Worm (Caenorhabditis elegans) whole organism, L2 larva: ENCODE data around the gene gop-1.
A peak's percentile ranks its signal among the peaks of the same experiment; 100 is the strongest.

Experiments
- C34F6.9 ChIP-seq: fragments of 150-350 bp; optimal IDR thresholded peaks from 2 replicates; lab custom pipeline; 2014; ENCODE audit warnings: missing biosample characterization, missing genetic modification characterization
- F13H6.1 ChIP-seq: sonication (generic microtip); optimal IDR thresholded peaks from 2 replicates; lab custom pipeline; 2016; ENCODE audit warnings: missing genetic modification characterization, missing compliant biosample characterization
- R02D3.7 ChIP-seq: fragments of 150-350 bp; optimal IDR thresholded peaks from 2 replicates; lab custom pipeline; 2014; ENCODE audit warnings: missing biosample characterization, missing genetic modification characterization
- Y55F3AM.14 ChIP-seq: fragments of 200-800 bp; sonication (Bioruptor generic); optimal IDR thresholded peaks from 2 replicates; lab custom pipeline; 2018; ENCODE audit warnings: mild to moderate bottlenecking, missing genetic modification characterization, missing compliant biosample characterization
- ZK546.5 ChIP-seq: sonication (generic microtip); optimal IDR thresholded peaks from 2 replicates; lab custom pipeline; 2017; ENCODE audit warnings: missing biosample characterization, missing genetic modification characterization
- alr-1 ChIP-seq: fragments of 150-350 bp; optimal IDR thresholded peaks from 2 replicates; lab custom pipeline; 2014; ENCODE audit warnings: missing biosample characterization, missing genetic modification characterization
- aly-2 ChIP-seq: fragments of 150-350 bp; optimal IDR thresholded peaks from 2 replicates; lab custom pipeline; 2014; ENCODE audit warnings: missing biosample characterization, missing genetic modification characterization
- ama-1 ChIP-seq: fragments of 150-350 bp; optimal IDR thresholded peaks from 2 replicates; lab custom pipeline; 2018; ENCODE audit warnings: inconsistent platforms
- blmp-1 ChIP-seq: sonication (generic microtip); optimal IDR thresholded peaks from 2 replicates; lab custom pipeline; 2017; ENCODE audit warnings: missing genetic modification characterization, mild to moderate bottlenecking, missing compliant biosample characterization, antibody characterized with exemption, moderate library complexity; ENCODE audit not compliant: insufficient read depth
- ceh-16 ChIP-seq: fragments of 150-350 bp; optimal IDR thresholded peaks from 2 replicates; lab custom pipeline; 2014; ENCODE audit warnings: missing biosample characterization, missing genetic modification characterization
- ceh-82 ChIP-seq: fragments of 150-350 bp; optimal IDR thresholded peaks from 2 replicates; lab custom pipeline; 2014; ENCODE audit warnings: missing biosample characterization, missing genetic modification characterization
- crh-2 ChIP-seq: sonication (generic microtip); optimal IDR thresholded peaks from 2 replicates; lab custom pipeline; 2017; ENCODE audit warnings: missing biosample characterization, missing genetic modification characterization
- dmd-4 ChIP-seq: sonication (generic microtip); optimal IDR thresholded peaks from 2 replicates; lab custom pipeline; 2017; ENCODE audit warnings: missing biosample characterization, missing genetic modification characterization
- egl-27 ChIP-seq: sonication (generic microtip); optimal IDR thresholded peaks from 3 replicates; lab custom pipeline; 2017; ENCODE audit warnings: missing biosample characterization, missing genetic modification reagents, missing genetic modification characterization
- elt-1 ChIP-seq: fragments of 150-350 bp; optimal IDR thresholded peaks from 2 replicates; lab custom pipeline; 2014; ENCODE audit warnings: missing biosample characterization, missing genetic modification characterization
- elt-3 ChIP-seq: sonication (generic microtip); optimal IDR thresholded peaks from 2 replicates; lab custom pipeline; 2017; ENCODE audit warnings: missing biosample characterization, missing genetic modification characterization
- fos-1 ChIP-seq: fragments of 150-350 bp; optimal IDR thresholded peaks from 2 replicates; lab custom pipeline; 2014; ENCODE audit warnings: missing biosample characterization, missing genetic modification characterization
- gmeb-1 ChIP-seq: fragments of 150-350 bp; optimal IDR thresholded peaks from 2 replicates; lab custom pipeline; 2014; ENCODE audit warnings: missing biosample characterization, missing genetic modification characterization
- lin-11 ChIP-seq: fragments of 150-350 bp; sonication (generic microtip); optimal IDR thresholded peaks from 2 replicates; lab custom pipeline; 2014; ENCODE audit warnings: missing biosample characterization, missing genetic modification characterization, inconsistent platforms, mixed read lengths
- lin-13 ChIP-seq: fragments of 150-350 bp; optimal IDR thresholded peaks from 2 replicates; lab custom pipeline; 2014; ENCODE audit warnings: missing biosample characterization, missing genetic modification reagents, missing genetic modification characterization
- lin-39 ChIP-seq: fragments of 150-350 bp; optimal IDR thresholded peaks from 2 replicates; lab custom pipeline; 2014; ENCODE audit warnings: missing biosample characterization, missing genetic modification reagents, missing genetic modification characterization
- lsy-2 ChIP-seq, 2 experiments: fragments of 150-350 bp in 1 of 2; sonication (generic microtip) in 1 of 2; optimal IDR thresholded peaks; 2 replicates each; lab custom pipeline; 2014 to 2017; ENCODE audit warnings: missing biosample characterization in 2 of 2, missing genetic modification characterization in 2 of 2
- mab-5 ChIP-seq: fragments of 150-350 bp; optimal IDR thresholded peaks from 2 replicates; lab custom pipeline; 2014; ENCODE audit warnings: missing biosample characterization, missing genetic modification characterization
- mbf-1 ChIP-seq: sonication (generic microtip); optimal IDR thresholded peaks from 2 replicates; lab custom pipeline; 2017; ENCODE audit warnings: missing biosample characterization, missing genetic modification characterization
- mdl-1 ChIP-seq, 2 experiments: fragments of 150-350 bp in 1 of 2; sonication (generic microtip) in 1 of 2; optimal IDR thresholded peaks; 2 replicates each; lab custom pipeline; 2017; ENCODE audit warnings: missing biosample characterization in 2 of 2, missing genetic modification characterization in 2 of 2
- nhr-10 ChIP-seq: sonication (generic microtip); optimal IDR thresholded peaks from 2 replicates; lab custom pipeline; 2017; ENCODE audit warnings: missing biosample characterization, missing genetic modification characterization
- nhr-11 ChIP-seq: fragments of 150-350 bp; optimal IDR thresholded peaks from 2 replicates; lab custom pipeline; 2014; ENCODE audit warnings: missing biosample characterization, missing genetic modification characterization
- nhr-12 ChIP-seq: fragments of 150-350 bp; optimal IDR thresholded peaks from 2 replicates; lab custom pipeline; 2014; ENCODE audit warnings: missing biosample characterization, missing genetic modification characterization
- nhr-129 ChIP-seq: fragments of 150-350 bp; optimal IDR thresholded peaks from 2 replicates; lab custom pipeline; 2014; ENCODE audit warnings: missing biosample characterization, missing genetic modification characterization
- nhr-21 ChIP-seq: fragments of 150-350 bp; optimal IDR thresholded peaks from 2 replicates; lab custom pipeline; 2014; ENCODE audit warnings: missing biosample characterization, missing genetic modification characterization
- nhr-23 ChIP-seq: fragments of 150-350 bp; optimal IDR thresholded peaks from 2 replicates; lab custom pipeline; 2014; ENCODE audit warnings: missing biosample characterization, missing genetic modification reagents, missing genetic modification characterization
- nhr-237 ChIP-seq: fragments of 150-350 bp; optimal IDR thresholded peaks from 2 replicates; lab custom pipeline; 2014; ENCODE audit warnings: missing biosample characterization, missing genetic modification characterization
- nhr-25 ChIP-seq: fragments of 150-350 bp; sonication (generic microtip); optimal IDR thresholded peaks from 3 replicates; lab custom pipeline; 2014; ENCODE audit warnings: missing biosample characterization, missing genetic modification characterization
- nhr-6 ChIP-seq: fragments of 150-350 bp; optimal IDR thresholded peaks from 2 replicates; lab custom pipeline; 2014; ENCODE audit warnings: missing biosample characterization, missing genetic modification characterization
- nhr-77 ChIP-seq: fragments of 150-350 bp; optimal IDR thresholded peaks from 2 replicates; lab custom pipeline; 2014; ENCODE audit warnings: missing biosample characterization, missing genetic modification characterization
- peb-1 ChIP-seq: fragments of 150-350 bp; optimal IDR thresholded peaks from 2 replicates; lab custom pipeline; 2014; ENCODE audit warnings: missing biosample characterization, missing genetic modification characterization
- sem-4 ChIP-seq: fragments of 150-350 bp; optimal IDR thresholded peaks from 2 replicates; lab custom pipeline; 2014; ENCODE audit warnings: missing biosample characterization, missing genetic modification reagents, missing genetic modification characterization
- skn-1 ChIP-seq: sonication (generic microtip); optimal IDR thresholded peaks from 2 replicates; lab custom pipeline; 2017; ENCODE audit warnings: missing biosample characterization, missing genetic modification characterization
- sma-3 ChIP-seq: sonication (generic microtip); optimal IDR thresholded peaks from 2 replicates; lab custom pipeline; 2016; ENCODE audit warnings: missing genetic modification reagents, missing genetic modification characterization, missing compliant biosample characterization
- sma-9 ChIP-seq, 2 experiments: fragments of 150-350 bp in 1 of 2; sonication (generic microtip) in 1 of 2; optimal IDR thresholded peaks; 2 replicates each; lab custom pipeline; 2014 to 2016; ENCODE audit warnings: missing genetic modification characterization in 2 of 2, mild to moderate bottlenecking in 1 of 2, missing biosample characterization in 1 of 2, missing compliant biosample characterization in 1 of 2, missing genetic modification reagents in 1 of 2, moderate library complexity in 1 of 2
- snpc-4 ChIP-seq: fragments of 150-350 bp; optimal IDR thresholded peaks from 2 replicates; lab custom pipeline; 2014; ENCODE audit warnings: missing biosample characterization, missing genetic modification characterization
- unc-39 ChIP-seq: fragments of 150-350 bp; optimal IDR thresholded peaks from 2 replicates; lab custom pipeline; 2014; ENCODE audit warnings: missing biosample characterization, missing genetic modification characterization
- unc-55 ChIP-seq: fragments of 150-350 bp; sonication (generic microtip); optimal IDR thresholded peaks from 3 replicates; lab custom pipeline; 2014; ENCODE audit warnings: missing biosample characterization, missing genetic modification reagents, missing genetic modification characterization
- unc-62 ChIP-seq: fragments of 150-350 bp; optimal IDR thresholded peaks from 2 replicates; lab custom pipeline; 2014; ENCODE audit warnings: missing biosample characterization, missing genetic modification reagents, missing genetic modification characterization
- zag-1 ChIP-seq: fragments of 150-350 bp; optimal IDR thresholded peaks from 2 replicates; lab custom pipeline; 2014; ENCODE audit warnings: missing biosample characterization, missing genetic modification characterization
- ztf-1 ChIP-seq: fragments of 200-800 bp; sonication (Bioruptor generic); conservative IDR thresholded peaks from 2 replicates; pipeline ENCODE4 v1.3.6; 2022; ENCODE audit warnings: missing genetic modification characterization, missing compliant biosample characterization
- ztf-11 ChIP-seq: sonication (generic microtip); optimal IDR thresholded peaks from 2 replicates; lab custom pipeline; 2017; ENCODE audit warnings: missing biosample characterization, missing genetic modification characterization
- ztf-4 ChIP-seq: fragments of 150-350 bp; optimal IDR thresholded peaks from 2 replicates; lab custom pipeline; 2014; ENCODE audit warnings: missing biosample characterization, missing genetic modification characterization

The gop-1 gene

ce11 chrIII:5294281-5294680 is 40.0 kb downstream of the gop-1 start:
- TF ChIP-seq mbf-1 (tag; lab: Kevin White, UChicago) = no peak
- TF ChIP-seq ztf-4 (tag; lab: Kevin White, UChicago) = no peak
- no peak for TF ChIP-seq ama-1 (lab: Kevin White, UChicago)
- no peak for TF ChIP-seq zag-1 (tag; lab: Kevin White, UChicago)
- TF ChIP-seq elt-3 = no peak
- no peak for TF ChIP-seq sem-4 (tag; lab: Kevin White, UChicago)
- TF ChIP-seq blmp-1 (tag; lab: Kevin White, UChicago) = no peak
- TF ChIP-seq peb-1 (tag; lab: Kevin White, UChicago) = no peak
- TF ChIP-seq unc-62 (GFP tag; lab: Kevin White, UChicago) = no peak
- no peak for TF ChIP-seq mab-5 (tag; lab: Kevin White, UChicago)
- TF ChIP-seq Y55F3AM.14 (GFP tag; lab: Kevin White, UChicago) = no peak
- TF ChIP-seq nhr-77 (tag; lab: Kevin White, UChicago) = no peak
- no peak for TF ChIP-seq crh-2 (tag; lab: Kevin White, UChicago)
- no peak for TF ChIP-seq unc-55 (GFP tag; lab: Kevin White, UChicago)
- no peak for TF ChIP-seq nhr-23 (tag; lab: Kevin White, UChicago)
- TF ChIP-seq snpc-4 (tag; lab: Kevin White, UChicago) = no peak

DNA sequence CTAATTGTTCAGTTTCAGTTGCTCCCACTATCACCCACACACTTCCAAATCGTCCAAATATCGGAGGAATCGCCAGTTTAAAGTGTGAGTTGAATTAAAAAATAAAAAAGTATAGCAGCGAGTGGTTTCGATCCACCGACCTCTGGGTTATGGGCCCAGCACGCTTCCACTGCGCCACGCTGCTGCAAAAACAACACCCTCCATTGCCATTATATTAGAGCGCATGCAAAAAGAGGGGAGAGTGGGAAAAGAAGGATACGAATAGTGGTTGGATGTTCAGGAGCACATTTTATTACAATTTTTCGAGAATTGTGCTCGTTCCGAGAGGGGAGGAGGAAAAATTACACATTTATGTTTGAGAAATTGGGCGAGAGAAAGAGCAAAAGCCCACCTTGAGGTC is 40.6 kb downstream of the gop-1 start:
- TF ChIP-seq crh-2 (tag; lab: Kevin White, UChicago) (peak; percentile 28), egl-27 (tag; lab: Kevin White, UChicago) (no peak), unc-55 (GFP tag; lab: Kevin White, UChicago) (peak; percentile 50), aly-2 (tag; lab: Kevin White, UChicago) (no peak), F13H6.1 (tag; lab: Kevin White, UChicago) (peak; percentile 72), ama-1 (lab: Kevin White, UChicago) (no peak), ztf-4 (tag; lab: Kevin White, UChicago) (peak; percentile 56), gmeb-1 (tag; lab: Kevin White, UChicago) (peak; percentile 36), lin-13 (GFP tag; lab: Kevin White, UChicago) (peak; percentile 56), fos-1 (tag; lab: Kevin White, UChicago) (peak; percentile 26), nhr-25 (tag; lab: Kevin White, UChicago) (no peak), elt-3 (no peak), R02D3.7 (tag; lab: Kevin White, UChicago) (no peak), peb-1 (tag; lab: Kevin White, UChicago) (no peak), nhr-11 (tag; lab: Kevin White, UChicago) (no peak), alr-1 (no peak), blmp-1 (tag; lab: Kevin White, UChicago) (no peak), lin-39 (tag; lab: Kevin White, UChicago) (no peak), unc-62 (GFP tag; lab: Kevin White, UChicago) (no peak), ceh-82 (tag; lab: Kevin White, UChicago) (no peak), snpc-4 (tag; lab: Kevin White, UChicago) (no peak), sma-9 (GFP tag; optimal IDR thresholded peaks at IDR 0.05; lab: Kevin White, UChicago) (peak; percentile 74), sma-9 (tag; optimal IDR thresholded peaks at IDR 0.05; lab: Kevin White, UChicago) (no peak), sem-4 (tag; lab: Kevin White, UChicago) (peak; percentile 34), nhr-23 (tag; lab: Kevin White, UChicago) (no peak), nhr-129 (peak; percentile 78), mab-5 (tag; lab: Kevin White, UChicago) (peak; percentile 33), ztf-11 (no peak), elt-1 (tag; lab: Kevin White, UChicago) (no peak), lsy-2 (tag; optimal IDR thresholded peaks at IDR 0.05; lab: Kevin White, UChicago) (peak; percentile 44 to 54), skn-1 (tag; lab: Kevin White, UChicago) (no peak), nhr-10 (tag; lab: Kevin White, UChicago) (no peak), lin-11 (tag; lab: Kevin White, UChicago) (no peak), sma-3 (GFP tag; lab: Kevin White, UChicago) (peak; percentile 55), dmd-4 (tag; lab: Kevin White, UChicago) (no peak), mbf-1 (tag; lab: Kevin White, UChicago) (no peak), zag-1 (tag; lab: Kevin White, UChicago) (no peak), Y55F3AM.14 (GFP tag; lab: Kevin White, UChicago) (peak; percentile 67), nhr-6 (peak; percentile 9), unc-39 (tag; lab: Kevin White, UChicago) (no peak), nhr-77 (tag; lab: Kevin White, UChicago) (no peak), C34F6.9 (tag; lab: Kevin White, UChicago) (peak; percentile 58), nhr-12 (tag; lab: Kevin White, UChicago) (no peak), ceh-16 (tag; lab: Kevin White, UChicago) (no peak), nhr-21 (tag; lab: Kevin White, UChicago) (peak; percentile 28), nhr-237 (tag; lab: Kevin White, UChicago) (no peak), ztf-1 (GFP tag; lab: Robert Waterston, UW) (no peak), mdl-1 (tag; optimal IDR thresholded peaks at IDR 0.05; lab: Kevin White, UChicago) (no peak), ZK546.5 (tag; lab: Kevin White, UChicago) (no peak)
